Worm (Caenorhabditis elegans) whole organism, young adult: ENCODE data around the gene garr-1.

ENCODE experiments used
- F39B2.1 ChIP-seq: fragments of 200-800 bp; sonication (Bioruptor generic); IDR thresholded peaks from 2 replicates; pipeline ENCODE4 v1.3.6; 2022; ENCODE audit warnings: missing genetic modification reagents, missing genetic modification characterization, missing compliant biosample characterization
- Y53G8AR.9 ChIP-seq: fragments of 200-800 bp; sonication (Bioruptor generic); conservative IDR thresholded peaks from 2 replicates; pipeline ENCODE4 v1.3.6; 2022; ENCODE audit warnings: missing genetic modification reagents, missing genetic modification characterization, missing compliant biosample characterization
- him-1 ChIP-seq: sonication (generic microtip); optimal IDR thresholded peaks from 2 replicates; lab custom pipeline; 2016; ENCODE audit warnings: missing genotype, missing genetic modification reagents, missing genetic modification characterization, missing compliant biosample characterization
- snpc-4 ChIP-seq, 5 experiments: fragments of 150-350 bp in 1 of 5; sonication (generic microtip) in 4 of 5; optimal IDR thresholded peaks; 2 replicates each; lab custom pipeline; 2014 to 2018; ENCODE audit warnings: missing genetic modification characterization in 5 of 5, missing biosample characterization in 3 of 5, antibody characterized with exemption in 2 of 5, mild to moderate bottlenecking in 2 of 5, missing compliant biosample characterization in 2 of 5, missing genotype in 2 of 5, moderate library complexity in 2 of 5, missing genetic modification reagents in 1 of 5
- zim-3 ChIP-seq: sonication (generic microtip); optimal IDR thresholded peaks from 2 replicates; lab custom pipeline; 2017; ENCODE audit warnings: mild to moderate bottlenecking, missing genetic modification characterization, moderate library complexity, missing compliant biosample characterization

DNA sequence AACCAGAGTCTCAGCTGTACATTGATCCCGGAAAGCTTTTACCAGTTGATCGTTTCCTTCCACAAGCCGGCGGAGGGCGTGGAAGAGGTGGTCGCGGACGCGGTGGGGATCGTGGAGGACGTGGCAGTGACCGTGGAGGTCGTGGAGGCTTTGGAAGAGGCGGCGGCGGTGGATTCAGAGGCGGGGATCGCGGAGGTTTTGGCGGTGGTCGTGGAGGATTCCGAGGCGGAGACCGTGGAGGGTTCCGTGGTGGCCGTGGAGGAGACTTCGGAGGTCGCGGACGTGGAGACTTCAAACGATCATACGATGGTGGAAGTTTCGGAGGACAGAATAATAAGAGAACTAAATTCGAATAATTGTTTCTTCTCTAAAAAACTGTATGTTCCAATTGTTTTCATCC is 629 bp downstream of the garr-1 start:
- TF ChIP-seq Y53G8AR.9 (GFP tag; lab: Robert Waterston, UW) (no peak), zim-3 (tag; lab: Kevin White, UChicago) (no peak), him-1 (tag; lab: Kevin White, UChicago) (no peak), F39B2.1 (GFP tag; lab: Robert Waterston, UW) (no peak), snpc-4 (GFP tag; optimal IDR thresholded peaks at IDR 0.05; lab: Kevin White, UChicago) (no peak), snpc-4 (tag; optimal IDR thresholded peaks at IDR 0.05; lab: Kevin White, UChicago) (no peak)
